Fruit fly (Drosophila melanogaster): ENCODE measurements around the gene osa.

Gene osa

DNA sequence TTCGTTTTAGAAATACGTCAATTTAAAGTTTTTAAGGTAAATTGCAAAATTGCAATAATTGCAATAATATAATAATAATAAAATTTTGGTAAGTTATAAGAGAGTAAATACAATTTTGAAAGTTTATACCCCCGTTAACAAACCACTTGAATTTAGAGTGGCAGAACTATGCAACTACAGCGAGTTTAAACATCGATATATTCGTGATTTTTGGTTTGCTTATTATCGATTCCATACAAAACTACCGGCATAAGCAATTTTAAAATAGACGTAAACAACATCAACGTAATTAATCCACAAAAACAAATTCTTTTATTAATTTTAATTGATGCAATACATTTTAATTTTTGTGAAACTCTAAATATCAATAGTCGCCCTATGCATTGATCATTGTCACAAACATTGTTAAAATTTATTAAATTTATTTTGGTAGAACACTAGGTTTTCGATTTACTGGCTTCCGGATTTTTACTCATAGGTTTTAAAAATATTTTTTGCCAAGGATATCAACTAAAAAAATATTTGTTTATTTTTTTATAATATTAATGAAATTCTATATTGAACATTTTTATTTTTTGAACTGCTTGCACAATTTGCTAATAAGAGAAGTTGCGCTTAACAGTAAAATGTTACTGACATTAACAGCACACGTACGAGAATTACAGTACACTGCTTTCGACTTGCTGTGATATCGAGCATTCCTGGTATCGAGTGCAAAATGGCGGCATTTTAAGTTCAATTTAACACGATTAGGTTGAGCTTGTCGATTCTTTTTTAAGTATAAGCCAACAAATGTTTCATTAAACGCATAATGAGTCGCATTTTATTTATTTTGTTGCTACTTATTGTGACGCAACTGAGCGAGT, 843 bp upstream of the osa start, which contains the start of gene Pxt:
Gene Pxt, plus strand, starts transcription at position 695 of the 866 bp plus-strand sequence.
- TF ChIP-seq CG11294 (GFP tag; IDR thresholded peaks at IDR 0.05) (no peak), Eip78C (GFP tag) (peak; percentile 18)

DNA sequence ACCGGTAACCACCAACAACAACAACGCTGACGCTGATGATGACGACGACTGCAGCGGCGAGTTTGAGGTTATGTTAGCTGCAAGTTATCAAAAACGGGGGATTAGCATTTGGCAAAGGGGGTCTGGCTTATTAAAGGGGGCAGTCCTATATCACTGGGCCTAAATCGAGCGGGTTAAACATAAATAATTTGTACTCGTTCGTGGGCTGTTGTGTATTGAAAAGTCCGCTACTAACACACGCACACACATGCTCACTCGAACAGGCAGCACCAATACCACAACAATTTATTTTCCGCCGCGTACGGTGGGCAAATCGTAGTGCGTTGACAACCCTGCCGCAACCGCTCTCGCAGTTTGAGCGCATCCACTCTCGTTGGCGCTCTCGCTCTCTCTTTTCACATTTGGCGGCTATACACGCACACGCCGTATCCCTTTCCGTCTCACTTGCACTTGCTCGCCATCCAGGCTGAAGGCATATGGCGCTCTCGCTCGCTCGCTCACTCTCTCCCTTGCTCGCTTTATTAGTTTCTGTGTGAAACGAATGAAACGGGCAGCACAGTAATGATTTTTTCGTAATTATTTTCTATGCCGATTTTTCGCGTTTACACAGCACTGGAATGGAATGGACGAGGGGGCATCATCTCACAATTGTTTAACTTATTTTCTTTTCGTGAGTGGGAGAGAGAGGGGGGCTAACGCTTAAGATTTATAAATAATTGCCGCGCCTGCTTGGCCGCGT, 1.1 kb downstream of the osa start:
- TF ChIP-seq CG7368 (GFP tag; optimal IDR thresholded peaks at IDR 0.05) (no peak), Met (GFP tag; optimal IDR thresholded peaks at IDR 0.05) (peak; percentile 53), dsx (GFP tag; optimal IDR thresholded peaks at IDR 0.05; ENCODE audit: poor library complexity, severe bottlenecking) (peak; percentile 45), spab (GFP tag; optimal IDR thresholded peaks at IDR 0.05) (peak; percentile 13), CG32006 (GFP tag; optimal IDR thresholded peaks at IDR 0.05) (peak; percentile 43), CG10669 (GFP tag; optimal IDR thresholded peaks at IDR 0.05) (no peak), topi (GFP tag; optimal IDR thresholded peaks at IDR 0.05) (peak; percentile 40), Hr4 (GFP tag; optimal IDR thresholded peaks at IDR 0.05) (no peak), CG4318 (GFP tag; optimal IDR thresholded peaks at IDR 0.05) (no peak), CG6854 (GFP tag; optimal IDR thresholded peaks at IDR 0.05) (peak; percentile 59), cyc (GFP tag; optimal IDR thresholded peaks at IDR 0.05) (no peak), Blimp-1 (GFP tag; optimal IDR thresholded peaks at IDR 0.05) (peak; percentile 12), fd85E (GFP tag; optimal IDR thresholded peaks at IDR 0.05) (peak; percentile 1), Sox102F (GFP tag; optimal IDR thresholded peaks at IDR 0.05) (peak; percentile 37), CG1621 (tag; optimal IDR thresholded peaks at IDR 0.05) (peak; percentile 55), lz (GFP tag; optimal IDR thresholded peaks at IDR 0.05) (peak; percentile 10), Lpt (GFP tag; optimal IDR thresholded peaks at IDR 0.05) (peak; percentile 38), CG6276 (GFP tag; optimal IDR thresholded peaks at IDR 0.05) (peak; percentile 8), CG6792 (GFP tag; optimal IDR thresholded peaks at IDR 0.05) (no peak), achi (GFP tag; optimal IDR thresholded peaks at IDR 0.05) (peak; percentile 41), Ets21C (GFP tag; optimal IDR thresholded peaks at IDR 0.05) (no peak), vri (GFP tag; optimal IDR thresholded peaks at IDR 0.05) (peak; percentile 53), CG8632 (GFP tag; optimal IDR thresholded peaks at IDR 0.05) (peak; percentile 9), eg (GFP tag; IDR thresholded peaks at IDR 0.05) (no peak), Sox15 (GFP tag; optimal IDR thresholded peaks at IDR 0.05) (no peak), CG8119 (GFP tag; IDR thresholded peaks at IDR 0.05) (no peak), CG3032 (tag; optimal IDR thresholded peaks at IDR 0.05) (no peak), CG34406 (GFP tag; optimal IDR thresholded peaks at IDR 0.05) (peak; percentile 10), CG11294 (GFP tag; IDR thresholded peaks at IDR 0.05) (no peak), salr (GFP tag; optimal IDR thresholded peaks at IDR 0.05) (peak in 1 of 2 experiments; percentile 17), net (GFP tag; optimal IDR thresholded peaks at IDR 0.05) (peak; percentile 24), Sox14 (GFP tag; optimal IDR thresholded peaks at IDR 0.05) (peak; percentile 76), fkh (GFP tag; optimal IDR thresholded peaks at IDR 0.05) (peak; percentile 54), ss (GFP tag; optimal IDR thresholded peaks at IDR 0.05) (peak; percentile 69 to 76), CG8319 (GFP tag; optimal IDR thresholded peaks at IDR 0.05) (no peak), esn (GFP tag; optimal IDR thresholded peaks at IDR 0.05) (peak; percentile 22), Eip75B (GFP tag; optimal IDR thresholded peaks at IDR 0.05) (peak; percentile 35), CG9139 (GFP tag; optimal IDR thresholded peaks at IDR 0.05) (peak; percentile 50), CG6163 (GFP tag; IDR thresholded peaks at IDR 0.05) (no peak), Hr38 (GFP tag; optimal IDR thresholded peaks at IDR 0.05) (no peak), CG15336 (GFP tag; IDR thresholded peaks at IDR 0.05) (no peak), CG11762 (GFP tag; optimal IDR thresholded peaks at IDR 0.05; ENCODE audit: insufficient read depth) (no peak), Ets96B (tag; optimal IDR thresholded peaks at IDR 0.05) (peak; percentile 23), CG3919 (GFP tag; optimal IDR thresholded peaks at IDR 0.05) (peak; percentile 42), fd59A (GFP tag; optimal IDR thresholded peaks at IDR 0.05) (no peak)
